Fruit fly (Drosophila melanogaster) whole organism, embryonic: ENCODE data around the gene CG2955.

Experiments used
- BtbVII ChIP-seq: fragments of 200-800 bp; sonication (Bioruptor generic); optimal IDR thresholded peaks from 3 replicates; lab custom pipeline; 2017; ENCODE audit warnings: missing biosample characterization, mild to moderate bottlenecking, missing genetic modification characterization
- C15 ChIP-seq: fragments of 200-800 bp; sonication (Bioruptor generic); IDR thresholded peaks from 3 replicates; pipeline ENCODE4 v1.3.6; 2022; ENCODE audit warnings: missing biosample characterization, missing genetic modification characterization
- CG10147 ChIP-seq: fragments of 200-800 bp; sonication (Bioruptor generic); optimal IDR thresholded peaks from 2 replicates; lab custom pipeline; 2019; ENCODE audit warnings: missing biosample characterization, mild to moderate bottlenecking, missing genetic modification characterization, moderate library complexity
- CG10321 ChIP-seq: fragments of 200-800 bp; sonication (Bioruptor generic); IDR thresholded peaks from 2 replicates; pipeline ENCODE4 v1.3.6; 2022; ENCODE audit warnings: missing biosample characterization, missing genetic modification characterization
- CG11696 ChIP-seq: fragments of 200-800 bp; sonication (Bioruptor generic); IDR thresholded peaks from 2 replicates; pipeline ENCODE4 v1.3.6; 2022; ENCODE audit warnings: missing biosample characterization, missing genetic modification characterization
- CG13624 ChIP-seq: fragments of 200-800 bp; sonication (Bioruptor generic); optimal IDR thresholded peaks from 2 replicates; lab custom pipeline; 2016; ENCODE audit warnings: missing biosample characterization, missing genetic modification characterization
- CG14667 ChIP-seq: fragments of 200-800 bp; sonication (Bioruptor generic); IDR thresholded peaks from 2 replicates; pipeline ENCODE4 v1.3.6; 2022; ENCODE audit warnings: missing biosample characterization, missing genetic modification characterization
- CG16779 ChIP-seq: fragments of 200-800 bp; sonication (Bioruptor generic); IDR thresholded peaks from 2 replicates; pipeline ENCODE4 v1.3.6; 2022; ENCODE audit warnings: missing biosample characterization, missing genetic modification characterization
- CG1792 ChIP-seq: fragments of 200-800 bp; sonication (Bioruptor generic); optimal IDR thresholded peaks from 2 replicates; lab custom pipeline; 2016; ENCODE audit warnings: missing biosample characterization, missing genetic modification characterization
- CG18262 ChIP-seq: fragments of 200-800 bp; optimal IDR thresholded peaks from 3 replicates; lab custom pipeline; 2019; ENCODE audit warnings: missing biosample characterization, mild to moderate bottlenecking, missing genetic modification characterization, moderate library complexity
- CG30403 ChIP-seq: fragments of 200-800 bp; sonication (Bioruptor generic); optimal IDR thresholded peaks from 3 replicates; lab custom pipeline; 2016; ENCODE audit warnings: missing biosample characterization, missing genetic modification characterization
- CG30431 ChIP-seq: fragments of 200-800 bp; sonication (Bioruptor generic); optimal IDR thresholded peaks from 2 replicates; lab custom pipeline; 2017; ENCODE audit warnings: missing biosample characterization, missing genetic modification characterization
- CG33213 ChIP-seq: fragments of 200-800 bp; sonication (Bioruptor generic); optimal IDR thresholded peaks from 3 replicates; lab custom pipeline; 2016; ENCODE audit warnings: missing biosample characterization, missing genetic modification characterization
- CG34224 ChIP-seq: fragments of 200-800 bp; sonication (Bioruptor generic); IDR thresholded peaks from 3 replicates; pipeline ENCODE4 v1.3.6; 2022; ENCODE audit warnings: missing biosample characterization, missing genetic modification characterization; ENCODE audit not compliant: partially characterized antibody
- CG4730 ChIP-seq: fragments of 200-800 bp; sonication (Bioruptor generic); IDR thresholded peaks from 2 replicates; pipeline ENCODE4 v1.3.6; 2022; ENCODE audit warnings: missing biosample characterization, missing genetic modification characterization
- CG4854 ChIP-seq: fragments of 200-800 bp; sonication (Bioruptor generic); optimal IDR thresholded peaks from 2 replicates; lab custom pipeline; 2016; ENCODE audit warnings: missing biosample characterization, missing genetic modification characterization, inconsistent platforms
- CG6689 ChIP-seq: fragments of 200-800 bp; sonication (Bioruptor generic); IDR thresholded peaks from 2 replicates; pipeline ENCODE4 v1.3.6; 2022; ENCODE audit warnings: missing biosample characterization, missing genetic modification characterization
- CG9609 ChIP-seq: fragments of 200-800 bp; sonication (Bioruptor generic); optimal IDR thresholded peaks from 3 replicates; lab custom pipeline; 2016; ENCODE audit warnings: missing biosample characterization, missing genetic modification characterization
- Deaf1 ChIP-seq: fragments of 200-800 bp; optimal IDR thresholded peaks from 3 replicates; lab custom pipeline; 2019; ENCODE audit warnings: missing biosample characterization, mild to moderate bottlenecking, missing genetic modification characterization, moderate library complexity
- Dfd ChIP-seq, 2 experiments: fragments of >200 bp; optimal IDR thresholded peaks; 2 replicates each; lab custom pipeline; 2017; ENCODE audit warnings: missing biosample characterization in 2 of 2, missing genetic modification characterization in 2 of 2
- Fer3 ChIP-seq: fragments of 200-800 bp; sonication (Bioruptor generic); optimal IDR thresholded peaks from 2 replicates; lab custom pipeline; 2018; ENCODE audit warnings: missing biosample characterization, mild to moderate bottlenecking, missing genetic modification characterization, moderate library complexity
- HLH4C ChIP-seq: fragments of 200-800 bp; sonication (Bioruptor generic); IDR thresholded peaks from 3 replicates; pipeline ENCODE4 v1.3.6; 2022; ENCODE audit warnings: missing biosample characterization, missing genetic modification characterization; ENCODE audit not compliant: partially characterized antibody
- HLH54F ChIP-seq: fragments of 200-800 bp; sonication (Bioruptor generic); optimal IDR thresholded peaks from 3 replicates; lab custom pipeline; 2016; ENCODE audit warnings: missing biosample characterization, missing genetic modification characterization
- Hr39 ChIP-seq: fragments of >200 bp; optimal IDR thresholded peaks from 2 replicates; lab custom pipeline; 2017
- NFAT ChIP-seq: fragments of 200-800 bp; sonication (Bioruptor generic); IDR thresholded peaks from 2 replicates; pipeline ENCODE4 v1.3.6; 2022; ENCODE audit warnings: missing biosample characterization, missing genetic modification characterization
- Poxn ChIP-seq: fragments of 200-800 bp; sonication (Bioruptor generic); IDR thresholded peaks from 2 replicates; pipeline ENCODE4 v1.3.6; 2022; ENCODE audit warnings: missing biosample characterization, missing genetic modification characterization
- Taf1 ChIP-seq: fragments of 200-800 bp; sonication (Bioruptor generic); IDR thresholded peaks from 2 replicates; pipeline ENCODE4 v1.3.6; 2022; ENCODE audit warnings: missing biosample characterization, missing genetic modification characterization
- abd-A ChIP-seq: fragments of 200-800 bp; sonication (Bioruptor generic); optimal IDR thresholded peaks from 3 replicates; lab custom pipeline; 2019; ENCODE audit warnings: missing biosample characterization, mild to moderate bottlenecking, missing genetic modification characterization, moderate library complexity
- bigmax ChIP-seq: fragments of 200-800 bp; sonication (Bioruptor generic); optimal IDR thresholded peaks from 2 replicates; lab custom pipeline; 2018; ENCODE audit warnings: missing biosample characterization, mild to moderate bottlenecking, missing genetic modification characterization
- croc ChIP-seq: fragments of 200-800 bp; sonication (Bioruptor generic); conservative IDR thresholded peaks from 3 replicates; pipeline ENCODE4 v1.3.6; 2022; ENCODE audit warnings: missing biosample characterization, missing genetic modification characterization
- da ChIP-seq: fragments of 200-800 bp; sonication (Bioruptor generic); optimal IDR thresholded peaks from 2 replicates; lab custom pipeline; 2016; ENCODE audit warnings: missing biosample characterization, missing genetic modification characterization
- dmrt99B ChIP-seq: fragments of 200-800 bp; sonication (Bioruptor generic); optimal IDR thresholded peaks from 2 replicates; lab custom pipeline; 2018; ENCODE audit warnings: missing biosample characterization, mild to moderate bottlenecking, missing genetic modification characterization, moderate library complexity
- dpn ChIP-seq, 2 experiments: fragments of 200-800 bp; sonication (Bioruptor generic); optimal IDR thresholded peaks; 3 replicates each; lab custom pipeline; 2016; ENCODE audit warnings: missing biosample characterization in 2 of 2, missing genetic modification characterization in 2 of 2
- ewg ChIP-seq: fragments of 200-800 bp; sonication (Bioruptor generic); optimal IDR thresholded peaks from 3 replicates; lab custom pipeline; 2017; ENCODE audit warnings: mild to moderate bottlenecking, missing biosample characterization, missing genetic modification reagents, missing genetic modification characterization
- ftz-f1 ChIP-seq: fragments of 200-800 bp; sonication (Bioruptor generic); optimal IDR thresholded peaks from 2 replicates; lab custom pipeline; 2016; ENCODE audit warnings: missing biosample characterization, missing genetic modification characterization
- grn ChIP-seq: fragments of 200-800 bp; sonication (Bioruptor generic); optimal IDR thresholded peaks from 3 replicates; lab custom pipeline; 2017; ENCODE audit warnings: missing biosample characterization, missing genetic modification characterization
- gro ChIP-seq: fragments of 200-800 bp; sonication (Bioruptor generic); optimal IDR thresholded peaks from 2 replicates; lab custom pipeline; 2016; ENCODE audit warnings: missing biosample characterization, missing genetic modification characterization
- h ChIP-seq: fragments of >200 bp; optimal IDR thresholded peaks from 2 replicates; lab custom pipeline; 2017
- hkb ChIP-seq, 2 experiments: fragments of 200-800 bp in 1 of 2; fragments of >200 bp in 1 of 2; sonication (Bioruptor generic) in 1 of 2; IDR thresholded peaks in 1 of 2; optimal IDR thresholded peaks in 1 of 2; 2 replicates each; pipeline versions ENCODE4 v1.3.6 to Lab custom; 2017 to 2022; ENCODE audit warnings: missing biosample characterization in 1 of 2, missing genetic modification characterization in 1 of 2
- hth ChIP-seq: fragments of >200 bp; optimal IDR thresholded peaks from 2 replicates; lab custom pipeline; 2017; ENCODE audit warnings: inconsistent platforms
- ind ChIP-seq: fragments of 200-800 bp; sonication (Bioruptor generic); optimal IDR thresholded peaks from 3 replicates; lab custom pipeline; 2016; ENCODE audit warnings: missing biosample characterization, missing genetic modification characterization
- inv ChIP-seq: fragments of 200-800 bp; sonication (Bioruptor generic); IDR thresholded peaks from 2 replicates; pipeline ENCODE4 v1.3.6; 2022; ENCODE audit warnings: missing biosample characterization, missing genetic modification characterization; ENCODE audit not compliant: partially characterized antibody
- kay ChIP-seq: fragments of 200-800 bp; sonication (Bioruptor generic); optimal IDR thresholded peaks from 2 replicates; lab custom pipeline; 2016; ENCODE audit warnings: missing biosample characterization, missing genetic modification characterization
- klu ChIP-seq: fragments of 200-800 bp; sonication (Bioruptor generic); IDR thresholded peaks from 2 replicates; pipeline ENCODE4 v1.3.6; 2022; ENCODE audit warnings: missing biosample characterization, missing genetic modification characterization
- lmd ChIP-seq: fragments of 200-800 bp; sonication (Bioruptor generic); IDR thresholded peaks from 2 replicates; pipeline ENCODE4 v1.3.6; 2022; ENCODE audit warnings: missing biosample characterization, missing genetic modification characterization
- nmo ChIP-seq: fragments of 200-800 bp; sonication (Bioruptor generic); optimal IDR thresholded peaks from 2 replicates; lab custom pipeline; 2018; ENCODE audit warnings: missing biosample characterization, mild to moderate bottlenecking, missing genetic modification characterization, moderate library complexity
- scrt ChIP-seq: fragments of 200-800 bp; sonication (Bioruptor generic); optimal IDR thresholded peaks from 2 replicates; lab custom pipeline; 2018; ENCODE audit warnings: missing biosample characterization, mild to moderate bottlenecking, missing genetic modification characterization, moderate library complexity
- tup ChIP-seq: fragments of 200-800 bp; sonication (Bioruptor generic); optimal IDR thresholded peaks from 2 replicates; lab custom pipeline; 2016; ENCODE audit warnings: missing biosample characterization, mild to moderate bottlenecking, missing genetic modification characterization, moderate library complexity
- tx ChIP-seq: fragments of 200-800 bp; sonication (Bioruptor generic); optimal IDR thresholded peaks from 2 replicates; lab custom pipeline; 2016; ENCODE audit warnings: missing biosample characterization, missing genetic modification characterization
- zen2 ChIP-seq: fragments of 200-800 bp; sonication (Bioruptor generic); IDR thresholded peaks from 3 replicates; pipeline ENCODE4 v1.3.6; 2022; ENCODE audit warnings: missing biosample characterization, missing genetic modification characterization; ENCODE audit not compliant: partially characterized antibody

CG2955 gene

dm6 chr2L:4118983-4119670 lies 30.0 kb upstream of the CG2955 start (continued):
- peak; percentile 46 for TF ChIP-seq Deaf1 (tag; lab: Kevin White, UChicago)
- TF ChIP-seq abd-A (tag; lab: Kevin White, UChicago): no peak
- TF ChIP-seq CG16779 (GFP tag; lab: Robert Waterston, UW): no peak
- peak; percentile 77 for TF ChIP-seq CG14667
- peak; percentile 73 for TF ChIP-seq CG1792
- peak; percentile 54 for TF ChIP-seq tup (GFP tag; lab: Kevin White, UChicago)
- TF ChIP-seq ind: peak; percentile 71
- peak; percentile 64 for TF ChIP-seq CG4854 (GFP tag; lab: Kevin White, UChicago)
- peak; percentile 71; the same call in 1 of the 2 replicates for TF ChIP-seq CG4730 (GFP tag; lab: Robert Waterston, UW)
- TF ChIP-seq zen2 (GFP tag; lab: Robert Waterston, UW): no peak
- peak; percentile 37 for TF ChIP-seq HLH54F (GFP tag; lab: Kevin White, UChicago)
- TF ChIP-seq CG10321 (GFP tag; lab: Robert Waterston, UW): 0 out of 2 replicates have a peak, but pooled peaks have one; percentile 33
- TF ChIP-seq bigmax (GFP tag; lab: Kevin White, UChicago): no peak
- peak; percentile 21; the same call in 1 of the 2 replicates for TF ChIP-seq NFAT (GFP tag; lab: Robert Waterston, UW)
- no peak for TF ChIP-seq hkb (optimal IDR thresholded peaks at IDR 0.05; lab: Kevin White, UChicago)
- TF ChIP-seq hkb (GFP tag; IDR thresholded peaks at IDR 0.05; lab: Robert Waterston, UW): peak; percentile 85
- TF ChIP-seq ewg: peak; percentile 69
- no peak for TF ChIP-seq ftz-f1 (GFP tag; lab: Kevin White, UChicago)
- TF ChIP-seq Hr39: no peak
- 0 out of 3 replicates have a peak, but pooled peaks have one; percentile 24 for TF ChIP-seq C15
- TF ChIP-seq gro: peak; percentile 17
- TF ChIP-seq CG30431 (GFP tag; lab: Kevin White, UChicago): peak; percentile 66
- peak; percentile 79 for TF ChIP-seq CG30403 (GFP tag; lab: Kevin White, UChicago)
- TF ChIP-seq nmo (GFP tag; lab: Kevin White, UChicago): peak; percentile 86
- no peak for TF ChIP-seq Dfd (GFP tag; optimal IDR thresholded peaks at IDR 0.05; lab: Kevin White, UChicago)
- peak; percentile 66 for TF ChIP-seq CG9609 (GFP tag; lab: Kevin White, UChicago)
- TF ChIP-seq CG10147 (GFP tag; lab: Kevin White, UChicago): peak; percentile 66
- TF ChIP-seq dpn (GFP tag; optimal IDR thresholded peaks at IDR 0.05; lab: Kevin White, UChicago): peak; percentile 74 to 77
- peak; percentile 81 for TF ChIP-seq CG33213 (GFP tag; lab: Kevin White, UChicago)
- peak; percentile 37 for TF ChIP-seq BtbVII (GFP tag; lab: Kevin White, UChicago)
- TF ChIP-seq h (lab: Kevin White, UChicago): no peak
- peak; percentile 54 for TF ChIP-seq tx
- peak; percentile 47 for TF ChIP-seq scrt (GFP tag; lab: Kevin White, UChicago)
- peak; percentile 78 for TF ChIP-seq lmd (GFP tag; lab: Robert Waterston, UW)
- TF ChIP-seq croc (GFP tag; lab: Robert Waterston, UW): peak; percentile 86
- TF ChIP-seq CG13624 (GFP tag; lab: Kevin White, UChicago): peak; percentile 75
- peak; percentile 78 for TF ChIP-seq Fer3 (tag; lab: Kevin White, UChicago)
- TF ChIP-seq CG18262 (tag; lab: Kevin White, UChicago): peak; percentile 90
- peak; percentile 57; the same call in 1 of the 2 replicates for TF ChIP-seq CG11696 (GFP tag; lab: Robert Waterston, UW)
- no peak for TF ChIP-seq CG34224 (GFP tag; lab: Robert Waterston, UW)
- TF ChIP-seq Taf1: 0 out of 2 replicates have a peak, but pooled peaks have one; percentile 35
- TF ChIP-seq hth: no peak
- TF ChIP-seq kay (GFP tag; lab: Kevin White, UChicago): peak; percentile 65
- TF ChIP-seq HLH4C (GFP tag; lab: Robert Waterston, UW): no peak
- TF ChIP-seq Poxn: no peak
- peak; percentile 80 for TF ChIP-seq CG6689 (GFP tag; lab: Robert Waterston, UW)
- TF ChIP-seq dmrt99B (tag; lab: Kevin White, UChicago): peak; percentile 87
- no peak for TF ChIP-seq inv (GFP tag; lab: Robert Waterston, UW)
- peak; percentile 34 for TF ChIP-seq grn (GFP tag; lab: Kevin White, UChicago)
- no peak for TF ChIP-seq klu
- TF ChIP-seq da (GFP tag; lab: Kevin White, UChicago): peak; percentile 27
